Worm (Caenorhabditis elegans): ENCODE results near the gene Y70G10A.3.

Gene Y70G10A.3

DNA sequence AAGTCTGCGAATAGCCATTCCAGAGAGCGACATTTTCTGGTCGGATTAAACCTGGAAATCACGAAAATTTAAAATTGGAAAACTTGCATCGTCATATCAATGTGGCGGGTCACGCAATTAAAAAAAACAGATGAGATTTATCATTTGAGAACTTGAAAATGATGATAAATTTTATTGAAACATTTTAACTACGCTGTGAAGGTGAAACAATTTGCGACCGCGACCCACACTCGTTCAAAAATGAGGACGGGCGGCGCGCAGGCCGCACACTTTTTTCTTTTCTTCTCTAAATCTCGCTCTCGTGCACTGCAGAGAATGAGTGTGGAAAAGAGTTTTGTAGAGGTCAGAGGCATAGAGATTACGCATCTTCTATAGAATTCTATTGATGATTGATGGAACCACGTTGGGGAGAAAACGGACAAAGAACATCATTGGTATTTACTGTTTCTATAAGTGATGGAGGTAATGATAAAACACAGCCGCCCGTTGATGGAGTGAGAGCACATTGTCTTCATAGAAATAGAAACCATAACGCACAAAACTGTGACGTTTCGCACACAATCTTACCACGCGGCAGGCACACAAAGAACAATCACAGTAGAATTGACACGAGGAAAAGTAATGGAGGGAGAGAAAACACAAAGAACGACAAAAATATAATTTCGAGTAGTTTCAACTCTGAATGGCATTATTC lies 22.2 kb upstream of the Y70G10A.3 start, which contains the start of gene cts-1 (continued):
- TF ChIP-seq aptf-3 (GFP tag; IDR thresholded peaks at IDR 0.05), result no peak
- TF ChIP-seq madf-6 (GFP tag; IDR thresholded peaks at IDR 0.05), result no peak
- no peak for TF ChIP-seq dpff-1 (tag; optimal IDR thresholded peaks at IDR 0.05)
- no peak for TF ChIP-seq fkh-3 (tag; optimal IDR thresholded peaks at IDR 0.05)
- peak; percentile 53 for TF ChIP-seq athp-1 (tag; optimal IDR thresholded peaks at IDR 0.05)
- TF ChIP-seq hsf-1 (GFP tag; IDR thresholded peaks at IDR 0.05), result no peak
- TF ChIP-seq zfh-2 (GFP tag; conservative IDR thresholded peaks at IDR 0.05), result no peak
- peak; percentile 63 for TF ChIP-seq ZK185.1 (tag; optimal IDR thresholded peaks at IDR 0.05; ENCODE audit: poor library complexity, severe bottlenecking)
- TF ChIP-seq let-607 (tag; optimal IDR thresholded peaks at IDR 0.05), result peak; percentile 63 to 91
- no peak for TF ChIP-seq sdz-38 (tag; optimal IDR thresholded peaks at IDR 0.05)
- no peak for TF ChIP-seq F55B11.4 (tag; optimal IDR thresholded peaks at IDR 0.05; ENCODE audit: borderline replicate concordance, insufficient read depth)
- peak; percentile 23 for TF ChIP-seq F49E8.2 (tag; optimal IDR thresholded peaks at IDR 0.05; ENCODE audit: insufficient read depth)
- TF ChIP-seq egrh-3 (GFP tag; IDR thresholded peaks at IDR 0.05), result no peak
- no peak for TF ChIP-seq snpc-1.1 (tag; optimal IDR thresholded peaks at IDR 0.05; ENCODE audit: insufficient read depth)
- TF ChIP-seq ceh-58 (GFP tag; IDR thresholded peaks at IDR 0.05), result no peak
- no peak for TF ChIP-seq lin-35 (GFP tag; optimal IDR thresholded peaks at IDR 0.05)
- peak; percentile 32 for TF ChIP-seq F10E7.11 (tag; optimal IDR thresholded peaks at IDR 0.05)
- no peak for TF ChIP-seq F52B5.7 (tag; optimal IDR thresholded peaks at IDR 0.05)
- TF ChIP-seq attf-3 (GFP tag; conservative IDR thresholded peaks at IDR 0.05), result no peak
- TF ChIP-seq nfya-2 (GFP tag; IDR thresholded peaks at IDR 0.05), result no peak
- TF ChIP-seq F57A8.1 (GFP tag; optimal IDR thresholded peaks at IDR 0.05), result no peak
- no peak for TF ChIP-seq K11D2.4 (GFP tag; IDR thresholded peaks at IDR 0.05)
- TF ChIP-seq rcor-1 (GFP tag; IDR thresholded peaks at IDR 0.05), result no peak
- TF ChIP-seq ztf-22 (GFP tag; optimal IDR thresholded peaks at IDR 0.05), result peak; percentile 52
- no peak for TF ChIP-seq mel-28 (tag; optimal IDR thresholded peaks at IDR 0.05; ENCODE audit: borderline replicate concordance)
- TF ChIP-seq rec-8 (tag; optimal IDR thresholded peaks at IDR 0.05), result no peak
- TF ChIP-seq ekl-4 (GFP tag; IDR thresholded peaks at IDR 0.05), result no peak
- no peak for TF ChIP-seq nhr-179 (tag; optimal IDR thresholded peaks at IDR 0.05)
- peak; percentile 59 for TF ChIP-seq tbp1 (GFP tag; optimal IDR thresholded peaks at IDR 0.05)
- TF ChIP-seq akir-1 (GFP tag; optimal IDR thresholded peaks at IDR 0.05), result no peak
- TF ChIP-seq nhr-120 (GFP tag; IDR thresholded peaks at IDR 0.05), result no peak
- TF ChIP-seq egl-18 (GFP tag; IDR thresholded peaks at IDR 0.05), result no peak
- TF ChIP-seq egl-44 (GFP tag; IDR thresholded peaks at IDR 0.05), result no peak
- peak; percentile 36 for TF ChIP-seq die-1 (tag; optimal IDR thresholded peaks at IDR 0.05)
- no peak for TF ChIP-seq ama-1 (optimal IDR thresholded peaks at IDR 0.05)
- TF ChIP-seq ama-1 (GFP tag; optimal IDR thresholded peaks at IDR 0.05), result no peak
- no peak for TF ChIP-seq T07F8.4 (tag; optimal IDR thresholded peaks at IDR 0.05)
- TF ChIP-seq T26A5.8 (tag; optimal IDR thresholded peaks at IDR 0.05), result no peak
- TF ChIP-seq chd-7 (tag; optimal IDR thresholded peaks at IDR 0.05), result peak; percentile 37
- no peak for TF ChIP-seq ztf-6 (GFP tag; IDR thresholded peaks at IDR 0.05)
- TF ChIP-seq hmg-1.2 (GFP tag; IDR thresholded peaks at IDR 0.05), result no peak
- no peak for TF ChIP-seq somi-1 (GFP tag; optimal IDR thresholded peaks at IDR 0.05)
- TF ChIP-seq xnd-1 (tag; optimal IDR thresholded peaks at IDR 0.05), result no peak
- TF ChIP-seq him-1 (tag; optimal IDR thresholded peaks at IDR 0.05), result no peak
- no peak for TF ChIP-seq F39B2.1 (GFP tag; IDR thresholded peaks at IDR 0.05)
- TF ChIP-seq nhr-27 (tag; optimal IDR thresholded peaks at IDR 0.05), result no peak
- no peak for TF ChIP-seq gei-17 (GFP tag; optimal IDR thresholded peaks at IDR 0.05)
- peak; percentile 19 for TF ChIP-seq ceh-79 (tag; optimal IDR thresholded peaks at IDR 0.05)

All from whole organism, young adult.